Worm (Caenorhabditis elegans) whole organism, late embryonic: ENCODE measurements around the gene xbx-3.

Experiments used
- C38D4.7 ChIP-seq: fragments of 200-800 bp; sonication (Bioruptor generic); optimal IDR thresholded peaks from 2 replicates; lab custom pipeline; 2018; ENCODE audit warnings: mild to moderate bottlenecking, missing genetic modification characterization, moderate library complexity, missing compliant biosample characterization
- F13H6.1 ChIP-seq: sonication (generic microtip); optimal IDR thresholded peaks from 2 replicates; lab custom pipeline; 2016; ENCODE audit warnings: missing genetic modification characterization, missing compliant biosample characterization
- K02D7.2 ChIP-seq: sonication (generic microtip); optimal IDR thresholded peaks from 2 replicates; lab custom pipeline; 2017; ENCODE audit warnings: mild to moderate bottlenecking, missing genetic modification characterization, missing compliant biosample characterization
- T23F11.4 ChIP-seq: fragments of 200-800 bp; sonication (Bioruptor generic); optimal IDR thresholded peaks from 2 replicates; lab custom pipeline; 2018; ENCODE audit warnings: mild to moderate bottlenecking, missing genetic modification characterization, missing compliant biosample characterization
- Y22D7AL.16 ChIP-seq: sonication (generic microtip); optimal IDR thresholded peaks from 2 replicates; lab custom pipeline; 2016; ENCODE audit warnings: missing genetic modification characterization, missing compliant biosample characterization
- ceh-14 ChIP-seq: sonication (generic microtip); optimal IDR thresholded peaks from 2 replicates; lab custom pipeline; 2016; ENCODE audit warnings: missing genotype, missing genetic modification characterization, missing compliant biosample characterization
- ceh-18 ChIP-seq: sonication (generic microtip); optimal IDR thresholded peaks from 2 replicates; lab custom pipeline; 2016; ENCODE audit warnings: missing genetic modification characterization, missing compliant biosample characterization
- ceh-24 ChIP-seq: sonication (generic microtip); optimal IDR thresholded peaks from 2 replicates; lab custom pipeline; 2016; ENCODE audit warnings: mild to moderate bottlenecking, missing genetic modification characterization, missing compliant biosample characterization
- ceh-30 ChIP-seq: fragments of 150-350 bp; optimal IDR thresholded peaks from 2 replicates; lab custom pipeline; 2014; ENCODE audit warnings: missing biosample characterization, missing genetic modification characterization
- ceh-31 ChIP-seq: sonication (generic microtip); optimal IDR thresholded peaks from 2 replicates; lab custom pipeline; 2016; ENCODE audit warnings: missing genetic modification characterization, missing compliant biosample characterization
- ceh-45 ChIP-seq: fragments of 200-800 bp; sonication (Bioruptor generic); IDR thresholded peaks from 2 replicates; pipeline ENCODE4 v1.3.6; 2022; ENCODE audit warnings: missing genetic modification reagents, missing genetic modification characterization, missing compliant biosample characterization
- ceh-48 ChIP-seq: sonication (generic microtip); optimal IDR thresholded peaks from 2 replicates; lab custom pipeline; 2016; ENCODE audit warnings: missing genetic modification characterization, inconsistent platforms, missing compliant biosample characterization
- ceh-6 ChIP-seq: fragments of 200-800 bp; sonication (Bioruptor generic); optimal IDR thresholded peaks from 2 replicates; lab custom pipeline; 2018; ENCODE audit warnings: mild to moderate bottlenecking, missing genetic modification characterization, missing compliant biosample characterization
- ceh-9 ChIP-seq: sonication (generic microtip); optimal IDR thresholded peaks from 2 replicates; lab custom pipeline; 2016; ENCODE audit warnings: mild to moderate bottlenecking, missing genetic modification characterization, inconsistent platforms, missing compliant biosample characterization
- dmd-4 ChIP-seq: sonication (generic microtip); optimal IDR thresholded peaks from 2 replicates; lab custom pipeline; 2016; ENCODE audit warnings: borderline replicate concordance, missing genetic modification characterization, missing compliant biosample characterization
- dve-1 ChIP-seq: sonication (generic microtip); optimal IDR thresholded peaks from 2 replicates; lab custom pipeline; 2017; ENCODE audit warnings: antibody characterized with exemption, mild to moderate bottlenecking, missing genetic modification characterization, missing compliant biosample characterization
- elt-2 ChIP-seq: sonication (generic microtip); optimal IDR thresholded peaks from 2 replicates; lab custom pipeline; 2016; ENCODE audit warnings: missing genetic modification reagents, missing genetic modification characterization, missing compliant biosample characterization
- elt-4 ChIP-seq: sonication (generic microtip); optimal IDR thresholded peaks from 2 replicates; lab custom pipeline; 2016; ENCODE audit warnings: missing genetic modification characterization, missing compliant biosample characterization
- ets-4 ChIP-seq: sonication (generic microtip); optimal IDR thresholded peaks from 2 replicates; lab custom pipeline; 2016; ENCODE audit warnings: missing genetic modification characterization, missing compliant biosample characterization
- fax-1 ChIP-seq: sonication (generic microtip); optimal IDR thresholded peaks from 2 replicates; lab custom pipeline; 2016; ENCODE audit warnings: missing genotype, missing genetic modification characterization, missing compliant biosample characterization
- gmeb-2 ChIP-seq: sonication (generic microtip); optimal IDR thresholded peaks from 2 replicates; lab custom pipeline; 2016; ENCODE audit warnings: missing genetic modification characterization, inconsistent platforms, missing compliant biosample characterization
- hlh-13 ChIP-seq: fragments of 200-800 bp; sonication (Bioruptor generic); optimal IDR thresholded peaks from 2 replicates; lab custom pipeline; 2018; ENCODE audit warnings: mild to moderate bottlenecking, missing genetic modification characterization, missing compliant biosample characterization
- hlh-15 ChIP-seq: sonication (generic microtip); optimal IDR thresholded peaks from 2 replicates; lab custom pipeline; 2016; ENCODE audit warnings: missing genetic modification characterization, missing compliant biosample characterization
- hlh-30 ChIP-seq: sonication (generic microtip); optimal IDR thresholded peaks from 2 replicates; lab custom pipeline; 2017; ENCODE audit warnings: antibody characterized with exemption, missing genetic modification characterization, missing compliant biosample characterization; ENCODE audit not compliant: insufficient read depth
- hlh-6 ChIP-seq: sonication (generic microtip); optimal IDR thresholded peaks from 2 replicates; lab custom pipeline; 2016; ENCODE audit warnings: missing genotype, missing genetic modification characterization, missing compliant biosample characterization
- lin-11 ChIP-seq: fragments of 200-800 bp; sonication (Bioruptor generic); optimal IDR thresholded peaks from 2 replicates; lab custom pipeline; 2018; ENCODE audit warnings: mild to moderate bottlenecking, missing genetic modification characterization, missing compliant biosample characterization
- madf-2 ChIP-seq: sonication (generic microtip); optimal IDR thresholded peaks from 2 replicates; lab custom pipeline; 2017; ENCODE audit warnings: missing genetic modification characterization, missing compliant biosample characterization
- mec-3 ChIP-seq: sonication (generic microtip); optimal IDR thresholded peaks from 2 replicates; lab custom pipeline; 2016; ENCODE audit warnings: borderline replicate concordance, missing genetic modification characterization, missing compliant biosample characterization
- nfya-1 ChIP-seq: sonication (generic microtip); optimal IDR thresholded peaks from 2 replicates; lab custom pipeline; 2017; ENCODE audit warnings: missing genetic modification characterization, mild to moderate bottlenecking, missing compliant biosample characterization, antibody characterized with exemption, moderate library complexity
- nhr-232 ChIP-seq: sonication (generic microtip); optimal IDR thresholded peaks from 2 replicates; lab custom pipeline; 2016; ENCODE audit warnings: missing genetic modification characterization, missing compliant biosample characterization
- odd-2 ChIP-seq: sonication (generic microtip); optimal IDR thresholded peaks from 2 replicates; lab custom pipeline; 2017; ENCODE audit warnings: antibody characterized with exemption, mild to moderate bottlenecking, missing genetic modification characterization, missing compliant biosample characterization
- pag-3 ChIP-seq: sonication (generic microtip); optimal IDR thresholded peaks from 2 replicates; lab custom pipeline; 2016; ENCODE audit warnings: missing compliant biosample characterization, missing genetic modification characterization, borderline replicate concordance
- pax-1 ChIP-seq: fragments of 150-350 bp; optimal IDR thresholded peaks from 2 replicates; lab custom pipeline; 2014; ENCODE audit warnings: missing biosample characterization, missing genetic modification characterization
- pha-4 ChIP-seq: fragments of 150-350 bp; optimal IDR thresholded peaks from 2 replicates; lab custom pipeline; 2018; ENCODE audit warnings: missing biosample characterization, missing genetic modification reagents, missing genetic modification characterization
- ref-2 ChIP-seq: sonication (generic microtip); optimal IDR thresholded peaks from 2 replicates; lab custom pipeline; 2016; ENCODE audit warnings: missing genetic modification characterization, missing compliant biosample characterization
- sdc-2 ChIP-seq: sonication (generic microtip); optimal IDR thresholded peaks from 2 replicates; lab custom pipeline; 2016; ENCODE audit warnings: missing genotype, missing genetic modification characterization, missing compliant biosample characterization
- sox-2 ChIP-seq: fragments of 200-800 bp; sonication (Bioruptor generic); IDR thresholded peaks from 2 replicates; pipeline ENCODE4 v1.3.6; 2022; ENCODE audit warnings: missing genetic modification reagents, missing genetic modification characterization, missing compliant biosample characterization
- ttx-3 ChIP-seq: sonication (generic microtip); optimal IDR thresholded peaks from 2 replicates; lab custom pipeline; 2016; ENCODE audit warnings: missing genetic modification reagents, missing genetic modification characterization, missing compliant biosample characterization
- unc-42 ChIP-seq: sonication (generic microtip); optimal IDR thresholded peaks from 2 replicates; lab custom pipeline; 2016; ENCODE audit warnings: missing genotype, missing genetic modification characterization, missing compliant biosample characterization

xbx-3 gene

ce11 chrIII:9999235-9999634 lies 36.5 kb upstream of the xbx-3 start, which contains the start of gene C05B5.17:
Gene C05B5.17, minus strand, starts transcription at chrIII:9999335.
- TF ChIP-seq nfya-1 (tag; lab: Kevin White, UChicago): no peak
- TF ChIP-seq mec-3 (tag; lab: Kevin White, UChicago): no peak
- no peak for TF ChIP-seq ceh-45 (GFP tag; lab: Robert Waterston, UW)
- TF ChIP-seq lin-11 (tag; lab: Kevin White, UChicago): no peak
- TF ChIP-seq ttx-3 (tag; lab: Kevin White, UChicago): no peak
- no peak for TF ChIP-seq C38D4.7 (GFP tag; lab: Kevin White, UChicago)
- TF ChIP-seq nhr-232 (tag; lab: Kevin White, UChicago): no peak
- TF ChIP-seq ceh-48: no peak
- TF ChIP-seq odd-2 (tag; lab: Kevin White, UChicago): no peak
- no peak for TF ChIP-seq dve-1 (tag; lab: Kevin White, UChicago)
- no peak for TF ChIP-seq ceh-14 (tag; lab: Kevin White, UChicago)
- TF ChIP-seq F13H6.1 (tag; lab: Kevin White, UChicago): no peak
- no peak for TF ChIP-seq hlh-6 (tag; lab: Kevin White, UChicago)
- no peak for TF ChIP-seq dmd-4 (tag; lab: Kevin White, UChicago)
- TF ChIP-seq elt-2 (tag; lab: Kevin White, UChicago): no peak
- TF ChIP-seq sox-2 (GFP tag; lab: Robert Waterston, UW): no peak
- TF ChIP-seq, all 69 proteins: peak for 0

ce11 chrIII:10000428-10000827 lies 35.3 kb upstream of the xbx-3 start, which contains the start of gene C05B5.2:
Gene C05B5.2, minus strand, starts transcription at chrIII:10000528.
- TF ChIP-seq hlh-6 (tag; lab: Kevin White, UChicago): no peak
- no peak for TF ChIP-seq ceh-30 (tag; lab: Kevin White, UChicago)
- TF ChIP-seq gmeb-2 (tag; lab: Kevin White, UChicago): no peak
- no peak for TF ChIP-seq hlh-13 (GFP tag; lab: Kevin White, UChicago)
- no peak for TF ChIP-seq ceh-31 (tag; lab: Kevin White, UChicago)
- no peak for TF ChIP-seq Y22D7AL.16 (tag; lab: Kevin White, UChicago)
- no peak for TF ChIP-seq ref-2 (tag; lab: Kevin White, UChicago)
- no peak for TF ChIP-seq mec-3 (tag; lab: Kevin White, UChicago)
- no peak for TF ChIP-seq nhr-232 (tag; lab: Kevin White, UChicago)
- TF ChIP-seq ceh-14 (tag; lab: Kevin White, UChicago): no peak
- TF ChIP-seq madf-2: no peak

DNA sequence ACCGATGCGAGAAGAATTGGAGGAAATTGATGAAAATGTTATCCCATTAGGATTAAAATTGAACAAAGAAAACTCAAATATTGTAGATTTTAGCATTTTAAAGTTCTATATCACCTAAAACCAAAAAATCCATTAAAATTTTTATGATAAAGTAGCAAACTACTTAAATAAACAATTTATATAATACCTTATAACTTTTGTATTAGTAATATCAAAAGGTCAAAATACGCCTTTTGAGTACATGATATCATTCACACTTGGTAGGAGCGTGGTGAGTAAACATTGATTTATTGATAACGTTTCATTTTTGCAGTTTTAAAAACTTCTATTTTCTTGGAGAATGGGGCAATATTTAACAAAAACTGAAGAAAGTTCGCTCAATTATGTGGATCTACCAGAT lies 34.7 kb upstream of the xbx-3 start, which contains the start of gene C05B5.5:
TSS of gene C05B5.5 (plus strand) at position 301 of the 400 bp plus-strand sequence.
- no peak for TF ChIP-seq K02D7.2 (tag; lab: Kevin White, UChicago)
- no peak for TF ChIP-seq ceh-24 (tag; lab: Kevin White, UChicago)
- no peak for TF ChIP-seq hlh-30
- no peak for TF ChIP-seq nhr-232 (tag; lab: Kevin White, UChicago)
- no peak for TF ChIP-seq T23F11.4 (GFP tag; lab: Kevin White, UChicago)
- no peak for TF ChIP-seq ets-4 (tag; lab: Kevin White, UChicago)
- TF ChIP-seq ceh-6 (GFP tag; lab: Kevin White, UChicago): no peak
- no peak for TF ChIP-seq ceh-18 (tag; lab: Kevin White, UChicago)
- no peak for TF ChIP-seq ceh-9 (tag; lab: Kevin White, UChicago)
- TF ChIP-seq hlh-13 (GFP tag; lab: Kevin White, UChicago): no peak
- TF ChIP-seq sox-2 (GFP tag; lab: Robert Waterston, UW): no peak
- TF ChIP-seq pag-3 (tag; lab: Kevin White, UChicago): no peak
- no peak for TF ChIP-seq gmeb-2 (tag; lab: Kevin White, UChicago)
- TF ChIP-seq fax-1 (tag; lab: Kevin White, UChicago): no peak
- TF ChIP-seq elt-4 (tag; lab: Kevin White, UChicago): no peak

DNA sequence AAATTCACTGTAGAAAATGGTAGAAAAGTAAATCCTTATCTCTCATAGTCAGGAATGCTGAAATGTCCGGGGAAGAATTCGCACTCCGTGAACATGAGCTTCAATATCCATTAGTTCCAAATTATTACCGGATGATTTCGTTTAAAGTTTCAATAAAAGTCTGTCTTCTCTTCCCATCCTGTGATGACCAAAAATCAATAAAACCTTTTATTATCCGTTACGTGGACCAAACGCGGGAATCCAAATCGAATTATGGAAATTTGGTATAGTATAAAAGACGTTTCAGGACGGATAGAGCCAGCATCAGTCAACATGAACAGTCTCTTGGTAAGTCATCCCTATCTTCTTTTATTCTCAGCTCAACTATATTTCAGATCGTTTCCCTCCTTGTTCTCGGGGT lies 31.5 kb upstream of the xbx-3 start, which contains the start of gene C05B5.11:
TSS of gene C05B5.11 (plus strand) at position 301 of the 400 bp plus-strand sequence.
- TF ChIP-seq unc-42 (tag; lab: Kevin White, UChicago) (no peak), sdc-2 (no peak), ceh-45 (GFP tag; lab: Robert Waterston, UW) (no peak), hlh-15 (tag; lab: Kevin White, UChicago) (no peak), pax-1 (no peak), elt-4 (tag; lab: Kevin White, UChicago) (no peak), pha-4 (no peak), fax-1 (tag; lab: Kevin White, UChicago) (no peak), ttx-3 (tag; lab: Kevin White, UChicago) (no peak), dmd-4 (tag; lab: Kevin White, UChicago) (no peak)
